Fruit fly (Drosophila melanogaster) whole organism, pupa: Measurements from ENCODE around the gene Mzt1.

Experiments used
- CG10348 ChIP-seq: fragments of 200-800 bp; sonication (Bioruptor generic); IDR thresholded peaks from 2 replicates; pipeline ENCODE4 v1.3.6; 2022; ENCODE audit warnings: missing biosample characterization, missing genetic modification characterization
- CG12605 ChIP-seq: fragments of 200-800 bp; sonication (Bioruptor generic); IDR thresholded peaks from 2 replicates; pipeline ENCODE4 v1.3.6; 2022; ENCODE audit warnings: missing biosample characterization, missing genetic modification characterization
- CG13204 ChIP-seq: fragments of 200-800 bp; sonication (Bioruptor generic); optimal IDR thresholded peaks from 2 replicates; lab custom pipeline; 2018; ENCODE audit warnings: missing biosample characterization, mild to moderate bottlenecking, missing genetic modification characterization, moderate library complexity
- CG14655 ChIP-seq: fragments of 200-800 bp; sonication (Bioruptor generic); optimal IDR thresholded peaks from 3 replicates; lab custom pipeline; 2017; ENCODE audit warnings: mild to moderate bottlenecking, missing biosample characterization, missing genetic modification reagents, missing genetic modification characterization
- CG15710 ChIP-seq: fragments of 200-800 bp; sonication (Bioruptor generic); optimal IDR thresholded peaks from 2 replicates; lab custom pipeline; 2018; ENCODE audit warnings: missing biosample characterization, mild to moderate bottlenecking, missing genetic modification characterization, moderate library complexity
- CG17806 ChIP-seq: fragments of 200-800 bp; sonication (Bioruptor generic); optimal IDR thresholded peaks from 2 replicates; lab custom pipeline; 2018; ENCODE audit warnings: missing biosample characterization, mild to moderate bottlenecking, missing genetic modification characterization, moderate library complexity
- CG32121 ChIP-seq: fragments of 200-800 bp; sonication (Bioruptor generic); IDR thresholded peaks from 2 replicates; pipeline ENCODE4 v1.3.6; 2022; ENCODE audit warnings: missing biosample characterization, missing genetic modification characterization
- CG34367 ChIP-seq: fragments of 200-800 bp; sonication (Bioruptor generic); optimal IDR thresholded peaks from 2 replicates; lab custom pipeline; 2018; ENCODE audit warnings: missing biosample characterization, mild to moderate bottlenecking, missing genetic modification characterization
- CG4496 ChIP-seq: fragments of 200-800 bp; sonication (Bioruptor generic); IDR thresholded peaks from 3 replicates; pipeline ENCODE4 v1.3.6; 2022; ENCODE audit warnings: missing biosample characterization, missing genetic modification characterization
- CG8159 ChIP-seq: fragments of 200-800 bp; sonication (Bioruptor generic); optimal IDR thresholded peaks from 3 replicates; lab custom pipeline; 2018; ENCODE audit warnings: missing biosample characterization, mild to moderate bottlenecking, missing genetic modification characterization, moderate library complexity
- CG8301 ChIP-seq: fragments of 200-800 bp; sonication (Bioruptor generic); optimal IDR thresholded peaks from 2 replicates; lab custom pipeline; 2018; ENCODE audit warnings: missing biosample characterization, mild to moderate bottlenecking, missing genetic modification characterization
- CG9948 ChIP-seq: fragments of 200-800 bp; sonication (Bioruptor generic); optimal IDR thresholded peaks from 2 replicates; lab custom pipeline; 2018; ENCODE audit warnings: missing biosample characterization, mild to moderate bottlenecking, missing genetic modification characterization, moderate library complexity
- D1 ChIP-seq: fragments of 200-800 bp; sonication (Bioruptor generic); optimal IDR thresholded peaks from 2 replicates; lab custom pipeline; 2018; ENCODE audit warnings: missing biosample characterization, mild to moderate bottlenecking, missing genetic modification characterization, moderate library complexity
- EcR ChIP-seq: fragments of 200-800 bp; sonication (Bioruptor generic); optimal IDR thresholded peaks from 3 replicates; lab custom pipeline; 2019; ENCODE audit warnings: missing biosample characterization, missing genetic modification characterization, mild to moderate bottlenecking, moderate library complexity, missing genetic modification reagents
- Ets98B ChIP-seq: fragments of 200-800 bp; sonication (Bioruptor generic); IDR thresholded peaks from 2 replicates; pipeline ENCODE4 v1.3.6; 2022; ENCODE audit warnings: missing biosample characterization, missing genetic modification characterization
- Pif1A ChIP-seq: fragments of 200-800 bp; sonication (Bioruptor generic); optimal IDR thresholded peaks from 3 replicates; lab custom pipeline; 2016; ENCODE audit warnings: missing biosample characterization, missing genetic modification characterization
- Pif1B ChIP-seq: fragments of 200-800 bp; sonication (Bioruptor generic); optimal IDR thresholded peaks from 3 replicates; lab custom pipeline; 2016; ENCODE audit warnings: missing biosample characterization, missing genetic modification characterization
- Snoo ChIP-seq: fragments of 200-800 bp; sonication (Bioruptor generic); optimal IDR thresholded peaks from 3 replicates; lab custom pipeline; 2017; ENCODE audit warnings: missing biosample characterization, mild to moderate bottlenecking, missing genetic modification characterization, inconsistent platforms
- fd96Ca ChIP-seq: fragments of 200-800 bp; sonication (Bioruptor generic); IDR thresholded peaks from 3 replicates; pipeline ENCODE4 v1.3.6; 2022; ENCODE audit warnings: missing biosample characterization, missing genetic modification characterization
- gl ChIP-seq: fragments of 200-800 bp; sonication (Bioruptor generic); optimal IDR thresholded peaks from 2 replicates; lab custom pipeline; 2018; ENCODE audit warnings: missing biosample characterization, mild to moderate bottlenecking, missing genetic modification characterization
- rn ChIP-seq: fragments of 200-800 bp; sonication (Bioruptor generic); IDR thresholded peaks from 2 replicates; pipeline ENCODE4 v1.3.6; 2022; ENCODE audit warnings: missing biosample characterization, missing genetic modification characterization

Gene Mzt1

DNA sequence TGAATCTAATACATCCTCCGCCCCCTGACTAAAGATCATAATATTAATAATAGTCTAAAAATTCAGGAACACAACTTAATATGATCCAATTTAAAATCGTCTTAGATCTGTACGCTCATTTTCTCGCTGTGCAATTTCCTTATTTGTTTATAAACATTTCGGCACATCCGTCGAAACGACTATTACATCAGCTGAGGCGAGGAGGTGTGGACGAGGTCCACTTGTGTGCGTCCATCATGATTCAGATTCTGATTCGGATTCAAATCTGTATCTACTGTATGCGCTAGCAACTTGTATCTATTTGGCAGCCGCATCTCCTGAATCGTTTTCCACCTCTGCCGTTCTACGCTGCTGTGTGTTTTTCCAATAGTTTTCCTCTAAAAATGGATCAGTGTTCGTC is 9.6 kb upstream of the Mzt1 start:
- TF ChIP-seq D1 (tag; lab: Kevin White, UChicago) (no peak), CG15710 (no peak), CG13204 (GFP tag; lab: Kevin White, UChicago) (no peak), CG9948 (tag; lab: Kevin White, UChicago) (no peak), fd96Ca (GFP tag; lab: Robert Waterston, UW) (no peak), CG34367 (tag; lab: Kevin White, UChicago) (no peak), CG4496 (no peak), CG17806 (tag; lab: Kevin White, UChicago) (no peak), EcR (GFP tag; lab: Kevin White, UChicago) (no peak), gl (tag; lab: Kevin White, UChicago) (no peak), CG8159 (tag; lab: Kevin White, UChicago) (no peak), Ets98B (GFP tag; lab: Robert Waterston, UW) (no peak)

DNA sequence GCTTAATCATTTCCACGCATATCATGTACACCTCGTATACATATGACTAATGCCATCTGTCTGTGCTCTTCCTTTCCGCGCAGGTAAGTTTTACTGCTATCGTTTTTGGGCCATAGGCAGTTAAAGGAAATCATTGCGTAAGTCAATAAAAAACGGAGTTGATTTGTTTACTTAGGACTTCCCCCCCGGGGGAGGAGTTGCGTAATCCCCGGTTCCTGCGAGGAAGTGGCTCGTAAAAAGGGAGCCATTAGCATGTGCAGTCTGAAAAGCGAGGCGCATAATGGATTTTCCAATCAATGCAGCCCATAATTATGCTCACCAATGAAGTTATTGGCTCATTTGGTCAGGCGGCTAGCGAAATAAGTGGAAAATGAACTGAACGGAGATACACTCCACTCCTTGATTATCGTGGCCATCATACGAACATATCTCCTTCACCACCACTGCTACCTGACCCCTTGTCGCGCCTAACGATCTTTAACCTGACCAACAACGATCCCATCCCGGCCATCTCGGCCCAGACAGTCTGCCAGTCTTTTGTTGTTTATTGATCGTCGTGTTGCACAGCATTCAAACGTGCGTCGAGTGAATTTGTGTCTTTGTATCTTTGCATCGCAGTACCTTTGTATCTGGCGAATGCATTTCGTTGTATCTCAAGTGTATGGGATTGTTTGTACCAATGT is 3.6 kb upstream of the Mzt1 start:
- no peak for TF ChIP-seq CG32121 (GFP tag; lab: Robert Waterston, UW)
- no peak for TF ChIP-seq gl (tag; lab: Kevin White, UChicago)
- TF ChIP-seq Snoo (tag; lab: Kevin White, UChicago), result no peak
- no peak for TF ChIP-seq Pif1A (GFP tag; lab: Kevin White, UChicago)
- TF ChIP-seq Pif1B (GFP tag; lab: Kevin White, UChicago), result no peak
- TF ChIP-seq CG17806 (tag; lab: Kevin White, UChicago), result no peak

dm6 chr3L:2386433-2386832 is 2.6 kb upstream of the Mzt1 start:
- no peak for TF ChIP-seq CG4496
- peak; percentile 72 for TF ChIP-seq Pif1B (GFP tag; lab: Kevin White, UChicago)
- peak; percentile 45 for TF ChIP-seq CG8301
- TF ChIP-seq rn (GFP tag; lab: Robert Waterston, UW), result no peak
- TF ChIP-seq Snoo (tag; lab: Kevin White, UChicago), result no peak
- peak; percentile 61 for TF ChIP-seq Ets98B (GFP tag; lab: Robert Waterston, UW)
- TF ChIP-seq Pif1A (GFP tag; lab: Kevin White, UChicago), result peak; percentile 56
- TF ChIP-seq CG9948 (tag; lab: Kevin White, UChicago), result peak; percentile 68
- TF ChIP-seq CG12605 (GFP tag; lab: Robert Waterston, UW), result no peak
- TF ChIP-seq CG32121 (GFP tag; lab: Robert Waterston, UW), result 0 out of 2 replicates have a peak, but pooled peaks have one; percentile 31
- peak; percentile 67 for TF ChIP-seq CG14655
- peak; percentile 62 for TF ChIP-seq CG34367 (tag; lab: Kevin White, UChicago)
- peak; percentile 49 for TF ChIP-seq gl (tag; lab: Kevin White, UChicago)
- peak; percentile 78 for TF ChIP-seq CG17806 (tag; lab: Kevin White, UChicago)
- no peak for TF ChIP-seq CG10348 (GFP tag; lab: Robert Waterston, UW)
- no peak for TF ChIP-seq D1 (tag; lab: Kevin White, UChicago)
- peak; percentile 65 for TF ChIP-seq CG13204 (GFP tag; lab: Kevin White, UChicago)
- peak; percentile 67 for TF ChIP-seq CG8159 (tag; lab: Kevin White, UChicago)
- TF ChIP-seq EcR (GFP tag; lab: Kevin White, UChicago), result no peak
- peak; percentile 71 for TF ChIP-seq fd96Ca (GFP tag; lab: Robert Waterston, UW)
- TF ChIP-seq CG15710, result peak; percentile 69

DNA sequence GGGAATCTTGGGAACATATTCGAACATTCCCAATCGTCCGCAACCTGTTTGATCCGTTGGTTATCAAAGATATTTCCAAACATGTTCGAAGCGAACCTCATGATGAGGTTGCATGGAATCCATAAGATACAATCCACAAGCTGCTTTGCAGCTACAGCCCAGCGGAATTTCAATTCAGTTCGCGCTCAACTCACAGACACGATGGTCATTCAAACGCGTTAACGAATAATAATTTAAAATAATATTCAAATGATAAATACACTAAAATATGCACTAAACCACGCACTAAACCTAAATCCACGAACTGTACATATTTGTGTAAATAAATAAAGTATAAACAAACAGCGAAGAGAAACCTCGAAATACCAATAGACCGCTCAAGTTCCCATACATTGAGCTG is 1.2 kb upstream of the Mzt1 start:
- peak; percentile 12 for TF ChIP-seq Pif1A (GFP tag; lab: Kevin White, UChicago)
- no peak for TF ChIP-seq CG13204 (GFP tag; lab: Kevin White, UChicago)
- no peak for TF ChIP-seq CG34367 (tag; lab: Kevin White, UChicago)
- peak; percentile 4 for TF ChIP-seq Pif1B (GFP tag; lab: Kevin White, UChicago)
- no peak for TF ChIP-seq CG15710

dm6 chr3L:2390889-2391288 is 1.8 kb downstream of the Mzt1 start, which contains the start of the genes CG32298 and CG32299:
Gene CG32298 (minus strand): TSS chr3L:2390989.
Gene CG32299 (minus strand): TSS chr3L:2390989.
- TF ChIP-seq CG9948 (tag; lab: Kevin White, UChicago) (no peak), Snoo (tag; lab: Kevin White, UChicago) (no peak), CG14655 (no peak), CG34367 (tag; lab: Kevin White, UChicago) (no peak), CG4496 (no peak), CG17806 (tag; lab: Kevin White, UChicago) (no peak), EcR (GFP tag; lab: Kevin White, UChicago) (no peak), Ets98B (GFP tag; lab: Robert Waterston, UW) (no peak), fd96Ca (GFP tag; lab: Robert Waterston, UW) (no peak), rn (GFP tag; lab: Robert Waterston, UW) (no peak), CG13204 (GFP tag; lab: Kevin White, UChicago) (no peak), Pif1B (GFP tag; lab: Kevin White, UChicago) (no peak), CG8159 (tag; lab: Kevin White, UChicago) (no peak)
